Fruit fly (Drosophila melanogaster): ENCODE measurements around the gene pon.

DNA sequence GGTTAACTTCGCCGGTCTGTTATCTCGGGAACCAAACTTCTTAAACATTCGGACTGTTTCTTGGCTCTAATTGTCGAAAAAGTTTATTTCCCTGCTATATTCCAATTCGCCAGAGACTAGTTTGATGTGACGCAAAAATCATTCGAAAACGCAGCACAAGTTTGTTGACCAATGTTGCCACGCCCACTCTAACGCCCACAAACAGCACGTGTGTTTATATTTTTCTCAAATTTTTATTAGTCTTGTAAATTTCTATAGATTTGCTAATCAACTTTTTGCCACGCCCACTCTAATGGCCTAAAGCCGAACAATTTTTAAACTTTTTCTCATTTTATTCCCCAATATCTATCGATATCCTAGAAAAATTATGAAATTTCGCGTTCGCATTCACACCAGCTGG, 5.3 kb upstream of the pon start, which contains the start of gene Alms1b:
- TF ChIP-seq CG32006 (GFP tag; optimal IDR thresholded peaks at IDR 0.05) (no peak), Hr39 (GFP tag; optimal IDR thresholded peaks at IDR 0.05) (no peak), CG6854 (GFP tag; optimal IDR thresholded peaks at IDR 0.05) (no peak), CG7368 (GFP tag; optimal IDR thresholded peaks at IDR 0.05) (no peak), topi (GFP tag; optimal IDR thresholded peaks at IDR 0.05) (no peak), Eip78C (GFP tag) (no peak)

All from whole organism, prepupa.